Fruit fly (Drosophila melanogaster) whole organism, pupa: ENCODE measurements around the gene Nup205.

Experiments used
- CG13204 ChIP-seq: fragments of 200-800 bp; sonication (Bioruptor generic); optimal IDR thresholded peaks from 2 replicates; lab custom pipeline; 2018; ENCODE audit warnings: missing biosample characterization, mild to moderate bottlenecking, missing genetic modification characterization, moderate library complexity
- CG14655 ChIP-seq: fragments of 200-800 bp; sonication (Bioruptor generic); optimal IDR thresholded peaks from 3 replicates; lab custom pipeline; 2017; ENCODE audit warnings: mild to moderate bottlenecking, missing biosample characterization, missing genetic modification reagents, missing genetic modification characterization
- CG15710 ChIP-seq: fragments of 200-800 bp; sonication (Bioruptor generic); optimal IDR thresholded peaks from 2 replicates; lab custom pipeline; 2018; ENCODE audit warnings: missing biosample characterization, mild to moderate bottlenecking, missing genetic modification characterization, moderate library complexity
- CG34367 ChIP-seq: fragments of 200-800 bp; sonication (Bioruptor generic); optimal IDR thresholded peaks from 2 replicates; lab custom pipeline; 2018; ENCODE audit warnings: missing biosample characterization, mild to moderate bottlenecking, missing genetic modification characterization
- CG8159 ChIP-seq: fragments of 200-800 bp; sonication (Bioruptor generic); optimal IDR thresholded peaks from 3 replicates; lab custom pipeline; 2018; ENCODE audit warnings: missing biosample characterization, mild to moderate bottlenecking, missing genetic modification characterization, moderate library complexity
- CG8301 ChIP-seq: fragments of 200-800 bp; sonication (Bioruptor generic); optimal IDR thresholded peaks from 2 replicates; lab custom pipeline; 2018; ENCODE audit warnings: missing biosample characterization, mild to moderate bottlenecking, missing genetic modification characterization
- CG9948 ChIP-seq: fragments of 200-800 bp; sonication (Bioruptor generic); optimal IDR thresholded peaks from 2 replicates; lab custom pipeline; 2018; ENCODE audit warnings: missing biosample characterization, mild to moderate bottlenecking, missing genetic modification characterization, moderate library complexity
- Pif1B ChIP-seq: fragments of 200-800 bp; sonication (Bioruptor generic); optimal IDR thresholded peaks from 3 replicates; lab custom pipeline; 2016; ENCODE audit warnings: missing biosample characterization, missing genetic modification characterization
- fd96Ca ChIP-seq: fragments of 200-800 bp; sonication (Bioruptor generic); IDR thresholded peaks from 3 replicates; pipeline ENCODE4 v1.3.6; 2022; ENCODE audit warnings: missing biosample characterization, missing genetic modification characterization

DNA sequence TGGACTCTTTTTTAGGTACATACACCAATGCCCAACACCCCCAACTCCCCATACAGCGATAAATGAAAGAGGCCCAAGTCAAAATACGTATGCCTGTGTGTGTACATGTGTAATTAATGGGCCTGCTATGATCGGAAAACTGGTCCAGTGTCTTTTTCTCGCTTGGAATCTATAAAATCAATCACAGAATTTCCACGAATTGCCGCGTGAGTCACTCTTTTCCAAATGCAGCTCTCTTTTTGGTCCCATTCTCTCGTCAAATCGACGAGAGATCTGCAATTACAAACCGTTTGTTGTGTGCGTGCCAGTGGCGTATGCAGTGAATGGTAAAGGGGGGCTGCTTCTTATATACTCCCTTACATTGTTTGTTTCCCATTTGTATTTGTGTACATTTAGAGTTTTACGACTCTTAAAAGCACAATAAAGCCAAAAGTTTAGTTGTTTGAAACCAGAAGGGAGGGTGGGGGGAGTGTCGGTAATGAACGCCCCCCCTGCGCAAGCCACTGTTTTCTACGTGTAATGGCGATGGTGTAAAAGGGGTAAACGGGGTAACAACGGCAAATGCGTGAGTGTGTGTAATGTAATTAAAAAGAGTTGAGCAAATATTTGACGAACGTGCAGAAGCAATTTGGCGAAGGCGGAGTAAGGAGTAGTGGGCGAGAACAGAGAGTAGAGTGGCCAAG is 5.2 kb upstream of the Nup205 start:
- TF ChIP-seq CG8159 (peak; percentile 92), CG8301 (tag; lab: Kevin White, UChicago) (peak; percentile 93), CG15710 (tag; lab: Kevin White, UChicago) (peak; percentile 95), CG14655 (GFP tag; lab: Kevin White, UChicago) (peak; percentile 94), CG13204 (GFP tag; lab: Kevin White, UChicago) (peak; percentile 89), fd96Ca (GFP tag; lab: Robert Waterston, UW) (peak; percentile 98), CG9948 (tag; lab: Kevin White, UChicago) (peak; percentile 92), Pif1B (GFP tag; lab: Kevin White, UChicago) (peak; percentile 91), CG34367 (tag; lab: Kevin White, UChicago) (peak; percentile 88)
